Fruit fly (Drosophila melanogaster) whole organism, embryonic: Measurements from ENCODE around the gene CG4586.

Source experiments
- Antp ChIP-seq: fragments of 200-800 bp; sonication (Bioruptor generic); optimal IDR thresholded peaks from 3 replicates; lab custom pipeline; 2016; ENCODE audit warnings: missing biosample characterization, missing genetic modification characterization
- CG10274 ChIP-seq: fragments of 200-800 bp; sonication (Bioruptor generic); optimal IDR thresholded peaks from 3 replicates; lab custom pipeline; 2017; ENCODE audit warnings: missing biosample characterization, mild to moderate bottlenecking, missing genetic modification characterization
- CG12071 ChIP-seq: fragments of 200-800 bp; sonication (Bioruptor generic); optimal IDR thresholded peaks from 3 replicates; lab custom pipeline; 2018; ENCODE audit warnings: missing biosample characterization, mild to moderate bottlenecking, missing genetic modification characterization
- CG13123 ChIP-seq: fragments of 200-800 bp; sonication (Bioruptor generic); optimal IDR thresholded peaks from 2 replicates; lab custom pipeline; 2016; ENCODE audit warnings: missing biosample characterization, missing genetic modification characterization
- CG13775 ChIP-seq: fragments of 200-800 bp; sonication (Bioruptor generic); optimal IDR thresholded peaks from 3 replicates; lab custom pipeline; 2017; ENCODE audit warnings: missing biosample characterization, mild to moderate bottlenecking, missing genetic modification characterization
- CG14667 ChIP-seq: fragments of 200-800 bp; sonication (Bioruptor generic); IDR thresholded peaks from 2 replicates; pipeline ENCODE4 v1.3.6; 2022; ENCODE audit warnings: missing biosample characterization, missing genetic modification characterization
- CG15269 ChIP-seq: fragments of 200-800 bp; sonication (Bioruptor generic); optimal IDR thresholded peaks from 2 replicates; lab custom pipeline; 2018; ENCODE audit warnings: missing biosample characterization, mild to moderate bottlenecking, missing genetic modification characterization, moderate library complexity
- CG15514 ChIP-seq: fragments of 200-800 bp; sonication (Bioruptor generic); optimal IDR thresholded peaks from 3 replicates; lab custom pipeline; 2017; ENCODE audit warnings: missing biosample characterization, missing genetic modification characterization, mild to moderate bottlenecking, moderate library complexity, missing genetic modification reagents
- CG17912 ChIP-seq: fragments of 200-800 bp; sonication (Bioruptor generic); optimal IDR thresholded peaks from 2 replicates; lab custom pipeline; 2018; ENCODE audit warnings: missing biosample characterization, mild to moderate bottlenecking, missing genetic modification characterization
- CG1792 ChIP-seq: fragments of 200-800 bp; sonication (Bioruptor generic); optimal IDR thresholded peaks from 2 replicates; lab custom pipeline; 2016; ENCODE audit warnings: missing biosample characterization, missing genetic modification characterization
- CG18262 ChIP-seq: fragments of 200-800 bp; optimal IDR thresholded peaks from 3 replicates; lab custom pipeline; 2019; ENCODE audit warnings: missing biosample characterization, mild to moderate bottlenecking, missing genetic modification characterization, moderate library complexity
- CG2116 ChIP-seq: fragments of 200-800 bp; sonication (Bioruptor generic); optimal IDR thresholded peaks from 3 replicates; lab custom pipeline; 2018; ENCODE audit warnings: missing biosample characterization, mild to moderate bottlenecking, missing genetic modification characterization
- CG3065 ChIP-seq: fragments of 200-800 bp; sonication (Bioruptor generic); optimal IDR thresholded peaks from 2 replicates; lab custom pipeline; 2016; ENCODE audit warnings: missing biosample characterization, missing genetic modification characterization
- CG34224 ChIP-seq: fragments of 200-800 bp; sonication (Bioruptor generic); IDR thresholded peaks from 3 replicates; pipeline ENCODE4 v1.3.6; 2022; ENCODE audit warnings: missing biosample characterization, missing genetic modification characterization; ENCODE audit not compliant: partially characterized antibody
- CG34376 ChIP-seq: fragments of 200-800 bp; sonication (Bioruptor generic); optimal IDR thresholded peaks from 2 replicates; lab custom pipeline; 2018; ENCODE audit warnings: missing biosample characterization, mild to moderate bottlenecking, missing genetic modification characterization
- CG43689 ChIP-seq: fragments of 200-800 bp; sonication (Bioruptor generic); IDR thresholded peaks from 2 replicates; pipeline ENCODE4 v1.3.6; 2022; ENCODE audit warnings: missing biosample characterization, missing genetic modification characterization
- CG4707 ChIP-seq: fragments of 200-800 bp; sonication (Bioruptor generic); optimal IDR thresholded peaks from 2 replicates; lab custom pipeline; 2018; ENCODE audit warnings: missing biosample characterization, mild to moderate bottlenecking, missing genetic modification characterization, moderate library complexity
- CG4820 ChIP-seq: fragments of 200-800 bp; sonication (Bioruptor generic); optimal IDR thresholded peaks from 3 replicates; lab custom pipeline; 2016; ENCODE audit warnings: missing biosample characterization, missing genetic modification characterization
- CG4854 ChIP-seq: fragments of 200-800 bp; sonication (Bioruptor generic); optimal IDR thresholded peaks from 2 replicates; lab custom pipeline; 2016; ENCODE audit warnings: missing biosample characterization, missing genetic modification characterization, inconsistent platforms
- CG6254 ChIP-seq: fragments of 200-800 bp; sonication (Bioruptor generic); optimal IDR thresholded peaks from 3 replicates; lab custom pipeline; 2017; ENCODE audit warnings: mild to moderate bottlenecking, missing biosample characterization, missing genetic modification reagents, missing genetic modification characterization
- D19A ChIP-seq: fragments of 200-800 bp; optimal IDR thresholded peaks from 3 replicates; lab custom pipeline; 2019; ENCODE audit warnings: missing biosample characterization, mild to moderate bottlenecking, missing genetic modification characterization, moderate library complexity
- Dad ChIP-seq: fragments of 200-800 bp; sonication (Bioruptor generic); optimal IDR thresholded peaks from 3 replicates; lab custom pipeline; 2016; ENCODE audit warnings: missing biosample characterization, missing genetic modification characterization
- Dip3 ChIP-seq: fragments of 200-800 bp; sonication (Bioruptor generic); optimal IDR thresholded peaks from 3 replicates; lab custom pipeline; 2016; ENCODE audit warnings: missing biosample characterization, missing genetic modification characterization
- Drgx ChIP-seq: fragments of 200-800 bp; sonication (Bioruptor generic); IDR thresholded peaks from 2 replicates; pipeline ENCODE4 v1.3.6; 2022; ENCODE audit warnings: missing biosample characterization, missing genetic modification characterization
- E2f1 ChIP-seq: fragments of 200-800 bp; sonication (Bioruptor generic); IDR thresholded peaks from 2 replicates; pipeline ENCODE4 v1.3.6; 2022; ENCODE audit warnings: missing biosample characterization, missing genetic modification characterization
- Fer2 ChIP-seq: fragments of 200-800 bp; sonication (Bioruptor generic); optimal IDR thresholded peaks from 2 replicates; lab custom pipeline; 2018; ENCODE audit warnings: missing biosample characterization, mild to moderate bottlenecking, missing genetic modification characterization, moderate library complexity
- HmgD ChIP-seq: fragments of 200-800 bp; sonication (Bioruptor generic); optimal IDR thresholded peaks from 3 replicates; lab custom pipeline; 2016; ENCODE audit warnings: missing biosample characterization, missing genetic modification characterization
- Hr39 ChIP-seq: fragments of >200 bp; optimal IDR thresholded peaks from 2 replicates; lab custom pipeline; 2017
- MBD-R2 ChIP-seq: fragments of 200-800 bp; sonication (Bioruptor generic); IDR thresholded peaks from 2 replicates; pipeline ENCODE4 v1.3.6; 2022; ENCODE audit warnings: missing biosample characterization, missing genetic modification characterization
- MESR4 ChIP-seq: fragments of 200-800 bp; sonication (Bioruptor generic); optimal IDR thresholded peaks from 2 replicates; lab custom pipeline; 2018; ENCODE audit warnings: missing biosample characterization, mild to moderate bottlenecking, missing genetic modification characterization, moderate library complexity
- NC2β ChIP-seq: fragments of 200-800 bp; sonication (Bioruptor generic); optimal IDR thresholded peaks from 2 replicates; lab custom pipeline; 2016; ENCODE audit warnings: missing biosample characterization, missing genetic modification characterization
- Taf1 ChIP-seq: fragments of 200-800 bp; sonication (Bioruptor generic); IDR thresholded peaks from 2 replicates; pipeline ENCODE4 v1.3.6; 2022; ENCODE audit warnings: missing biosample characterization, missing genetic modification characterization
- amos ChIP-seq: fragments of 200-800 bp; sonication (Bioruptor generic); IDR thresholded peaks from 2 replicates; pipeline ENCODE4 v1.3.6; 2022; ENCODE audit warnings: missing biosample characterization, missing genetic modification characterization; ENCODE audit not compliant: partially characterized antibody
- ato ChIP-seq: fragments of 200-800 bp; sonication (Bioruptor generic); IDR thresholded peaks from 2 replicates; pipeline ENCODE4 v1.3.6; 2022; ENCODE audit warnings: missing biosample characterization, missing genetic modification characterization; ENCODE audit not compliant: partially characterized antibody
- bigmax ChIP-seq: fragments of 200-800 bp; sonication (Bioruptor generic); optimal IDR thresholded peaks from 2 replicates; lab custom pipeline; 2018; ENCODE audit warnings: missing biosample characterization, mild to moderate bottlenecking, missing genetic modification characterization
- chn ChIP-seq: fragments of 200-800 bp; sonication (Bioruptor generic); optimal IDR thresholded peaks from 2 replicates; lab custom pipeline; 2016; ENCODE audit warnings: missing biosample characterization, missing genetic modification characterization
- cwo ChIP-seq: fragments of 200-800 bp; sonication (Bioruptor generic); optimal IDR thresholded peaks from 3 replicates; lab custom pipeline; 2017; ENCODE audit warnings: missing biosample characterization, missing genetic modification characterization, mild to moderate bottlenecking, moderate library complexity, missing genetic modification reagents
- dm ChIP-seq: fragments of 200-800 bp; sonication (Bioruptor generic); optimal IDR thresholded peaks from 3 replicates; lab custom pipeline; 2016; ENCODE audit warnings: missing biosample characterization, missing genetic modification characterization
- grn ChIP-seq: fragments of 200-800 bp; sonication (Bioruptor generic); optimal IDR thresholded peaks from 3 replicates; lab custom pipeline; 2017; ENCODE audit warnings: missing biosample characterization, missing genetic modification characterization
- hth ChIP-seq: fragments of >200 bp; optimal IDR thresholded peaks from 2 replicates; lab custom pipeline; 2017; ENCODE audit warnings: inconsistent platforms
- kah ChIP-seq: fragments of 200-800 bp; sonication (Bioruptor generic); optimal IDR thresholded peaks from 2 replicates; lab custom pipeline; 2018; ENCODE audit warnings: missing biosample characterization, mild to moderate bottlenecking, missing genetic modification characterization
- lmd ChIP-seq: fragments of 200-800 bp; sonication (Bioruptor generic); IDR thresholded peaks from 2 replicates; pipeline ENCODE4 v1.3.6; 2022; ENCODE audit warnings: missing biosample characterization, missing genetic modification characterization
- odd ChIP-seq: fragments of 200-800 bp; sonication (Bioruptor generic); optimal IDR thresholded peaks from 2 replicates; lab custom pipeline; 2017; ENCODE audit warnings: missing biosample characterization, mild to moderate bottlenecking, missing genetic modification characterization
- peb ChIP-seq: fragments of 200-800 bp; sonication (Bioruptor generic); IDR thresholded peaks from 2 replicates; pipeline ENCODE4 v1.3.6; 2022; ENCODE audit warnings: missing biosample characterization, missing genetic modification characterization
- seq ChIP-seq: fragments of 200-800 bp; sonication (Bioruptor generic); IDR thresholded peaks from 2 replicates; pipeline ENCODE4 v1.3.6; 2022; ENCODE audit warnings: missing biosample characterization, missing genetic modification characterization
- sob ChIP-seq: fragments of 200-800 bp; sonication (Bioruptor generic); IDR thresholded peaks from 2 replicates; pipeline ENCODE4 v1.3.6; 2022; ENCODE audit warnings: missing biosample characterization, missing genetic modification characterization
- tin ChIP-seq: fragments of 200-800 bp; sonication (Bioruptor generic); optimal IDR thresholded peaks from 3 replicates; lab custom pipeline; 2016; ENCODE audit warnings: missing biosample characterization, missing genetic modification characterization
- tio ChIP-seq: fragments of 200-800 bp; sonication (Bioruptor generic); optimal IDR thresholded peaks from 2 replicates; lab custom pipeline; 2017; ENCODE audit warnings: missing biosample characterization, missing genetic modification characterization, inconsistent platforms
- tna ChIP-seq: fragments of 200-800 bp; sonication (Bioruptor generic); IDR thresholded peaks from 2 replicates; pipeline ENCODE4 v1.3.6; 2022; ENCODE audit warnings: missing biosample characterization, missing genetic modification characterization; ENCODE audit not compliant: partially characterized antibody
- vfl ChIP-seq: fragments of 200-800 bp; sonication (Bioruptor generic); optimal IDR thresholded peaks from 2 replicates; lab custom pipeline; 2016; ENCODE audit warnings: missing biosample characterization, missing genetic modification characterization

CG4586 gene

dm6 chrX:6985182-6985851 lies 15.6 kb downstream of the CG4586 start (continued):
- no peak for TF ChIP-seq MESR4 (GFP tag; lab: Kevin White, UChicago)
- TF ChIP-seq tio (GFP tag; lab: Kevin White, UChicago): peak; percentile 77
- no peak for TF ChIP-seq CG17912
- no peak for TF ChIP-seq Fer2
- peak; percentile 80 for TF ChIP-seq CG4820
- no peak for TF ChIP-seq hth (lab: Kevin White, UChicago)
- peak; percentile 63 for TF ChIP-seq dm (GFP tag; lab: Kevin White, UChicago)
- TF ChIP-seq CG14667 (GFP tag; lab: Robert Waterston, UW): peak; percentile 51; the same call in 1 of the 2 replicates
- peak; percentile 49; the same call in 1 of the 2 replicates for TF ChIP-seq tna (GFP tag; lab: Robert Waterston, UW)
- TF ChIP-seq E2f1 (GFP tag; lab: Robert Waterston, UW): peak; percentile 73
- peak; percentile 92 for TF ChIP-seq D19A (tag; lab: Kevin White, UChicago)
- TF ChIP-seq CG6254 (GFP tag; lab: Kevin White, UChicago): peak; percentile 71
- TF ChIP-seq CG4707 (GFP tag; lab: Kevin White, UChicago): peak; percentile 41
- TF ChIP-seq CG12071 (GFP tag; lab: Kevin White, UChicago): no peak
- peak; percentile 19 for TF ChIP-seq CG13123 (GFP tag; lab: Kevin White, UChicago)
- TF ChIP-seq ato (GFP tag; lab: Robert Waterston, UW): no peak; the same call in 1 of the 2 replicates
- TF ChIP-seq vfl: peak; percentile 61
- peak; percentile 54 for TF ChIP-seq CG1792 (GFP tag; lab: Kevin White, UChicago)
- peak; percentile 4 for TF ChIP-seq CG15514 (GFP tag; lab: Kevin White, UChicago)
- TF ChIP-seq MBD-R2 (GFP tag; lab: Robert Waterston, UW): no peak
- TF ChIP-seq kah: peak; percentile 50
- TF ChIP-seq peb (GFP tag; lab: Robert Waterston, UW): peak; percentile 82
- peak; percentile 75 for TF ChIP-seq tin (GFP tag; lab: Kevin White, UChicago)
- TF ChIP-seq Hr39 (lab: Kevin White, UChicago): no peak
- peak; percentile 56 for TF ChIP-seq CG15269 (tag; lab: Kevin White, UChicago)
- TF ChIP-seq Drgx (GFP tag; lab: Robert Waterston, UW): peak; percentile 72
- peak; percentile 22 for TF ChIP-seq CG2116 (GFP tag; lab: Kevin White, UChicago)
- peak; percentile 53; the same call in 1 of the 2 replicates for TF ChIP-seq amos
- TF ChIP-seq odd (GFP tag; lab: Kevin White, UChicago): peak; percentile 38
- TF ChIP-seq CG34224 (GFP tag; lab: Robert Waterston, UW): no peak; the same call in 2 of the 3 replicates
- peak; percentile 46 for TF ChIP-seq CG10274 (GFP tag; lab: Kevin White, UChicago)
- TF ChIP-seq Antp (GFP tag; lab: Kevin White, UChicago): peak; percentile 68
- TF ChIP-seq seq: peak; percentile 73
- no peak for TF ChIP-seq CG34376 (GFP tag; lab: Kevin White, UChicago)
- peak; percentile 64 for TF ChIP-seq lmd (GFP tag; lab: Robert Waterston, UW)
- peak; percentile 67 for TF ChIP-seq grn (GFP tag; lab: Kevin White, UChicago)
- peak; percentile 37 for TF ChIP-seq CG3065 (GFP tag; lab: Kevin White, UChicago)
- TF ChIP-seq Dip3: peak; percentile 78
- peak; percentile 49 for TF ChIP-seq cwo (GFP tag; lab: Kevin White, UChicago)
- TF ChIP-seq CG18262 (tag; lab: Kevin White, UChicago): peak; percentile 92
- no peak for TF ChIP-seq Taf1 (GFP tag; lab: Robert Waterston, UW)
- peak; percentile 40 for TF ChIP-seq Dad
- TF ChIP-seq HmgD: peak; percentile 8
- no peak for TF ChIP-seq bigmax (GFP tag; lab: Kevin White, UChicago)
- TF ChIP-seq chn (GFP tag; lab: Kevin White, UChicago): peak; percentile 86
- TF ChIP-seq CG4854: peak; percentile 50
- peak; percentile 71 for TF ChIP-seq CG13775 (GFP tag; lab: Kevin White, UChicago)
- TF ChIP-seq CG43689 (GFP tag; lab: Robert Waterston, UW): 0 out of 2 replicates have a peak, but pooled peaks have one; percentile 7
- TF ChIP-seq NC2β (GFP tag; lab: Kevin White, UChicago): peak; percentile 88
- TF ChIP-seq sob (GFP tag; lab: Robert Waterston, UW): peak; percentile 71
